Worm (Caenorhabditis elegans) whole organism, mixed stage, embryonic: ENCODE measurements around the gene C42C1.19.
"Not testable (repeated sequence)": the region's sequence is repeated elsewhere in the genome, so short reads cannot be mapped to it uniquely, and the experiment has no call there.

Source experiments
- ces-1 ChIP-seq: fragments of 150-350 bp; optimal IDR thresholded peaks from 2 replicates; lab custom pipeline; 2014; ENCODE audit warnings: missing biosample characterization, missing genetic modification reagents, missing genetic modification characterization
- ham-2 ChIP-seq: fragments of 200-800 bp; sonication (Bioruptor generic); optimal IDR thresholded peaks from 2 replicates; lab custom pipeline; 2018; ENCODE audit warnings: mild to moderate bottlenecking, missing genetic modification characterization, missing compliant biosample characterization
- lsy-2 ChIP-seq: fragments of 150-350 bp; optimal IDR thresholded peaks from 2 replicates; lab custom pipeline; 2014; ENCODE audit warnings: missing biosample characterization, missing genetic modification characterization
- mep-1 ChIP-seq: fragments of 150-350 bp; optimal IDR thresholded peaks from 2 replicates; lab custom pipeline; 2017; ENCODE audit warnings: missing biosample characterization, missing genetic modification reagents, missing genetic modification characterization, inconsistent platforms
- nhr-2 ChIP-seq: fragments of 150-350 bp; optimal IDR thresholded peaks from 2 replicates; lab custom pipeline; 2014; ENCODE audit warnings: missing biosample characterization, missing genetic modification characterization
- snpc-4 ChIP-seq: fragments of 150-350 bp; optimal IDR thresholded peaks from 2 replicates; lab custom pipeline; 2014; ENCODE audit warnings: missing biosample characterization, missing genetic modification characterization
- unc-62 ChIP-seq: fragments of 150-350 bp; optimal IDR thresholded peaks from 2 replicates; lab custom pipeline; 2014; ENCODE audit warnings: missing biosample characterization, missing genetic modification reagents, missing genetic modification characterization

ce11 chrIV:12326932-12327331, 44.4 kb downstream of the C42C1.19 start, which contains the start of gene F19B6.3:
- not testable (repeated sequence) for TF ChIP-seq unc-62 (GFP tag; lab: Kevin White, UChicago); ces-1; ham-2 (GFP tag; lab: Kevin White, UChicago); lsy-2; mep-1 (tag; lab: Kevin White, UChicago); nhr-2; snpc-4
